Worm (Caenorhabditis elegans) whole organism, mixed stage, embryonic: ENCODE measurements around the gene rocf-1.

Source experiments
- M03D4.4 ChIP-seq: sonication (generic microtip); optimal IDR thresholded peaks from 2 replicates; lab custom pipeline; 2017; ENCODE audit warnings: mild to moderate bottlenecking, missing genetic modification characterization, missing compliant biosample characterization
- bed-3 ChIP-seq: fragments of 200-800 bp; sonication (Bioruptor generic); optimal IDR thresholded peaks from 3 replicates; lab custom pipeline; 2018; ENCODE audit warnings: mild to moderate bottlenecking, missing genetic modification characterization, moderate library complexity, missing compliant biosample characterization
- blmp-1 ChIP-seq: fragments of 150-350 bp; optimal IDR thresholded peaks from 2 replicates; lab custom pipeline; 2014; ENCODE audit warnings: missing biosample characterization, missing genetic modification characterization
- ceh-39 ChIP-seq: fragments of 150-350 bp; optimal IDR thresholded peaks from 2 replicates; lab custom pipeline; 2014; ENCODE audit warnings: missing biosample characterization, missing genetic modification characterization
- ceh-43 ChIP-seq: fragments of 200-800 bp; sonication (Bioruptor generic); optimal IDR thresholded peaks from 2 replicates; lab custom pipeline; 2018; ENCODE audit warnings: mild to moderate bottlenecking, missing genetic modification characterization, moderate library complexity, missing compliant biosample characterization
- ceh-83 ChIP-seq: fragments of 200-800 bp; sonication (Bioruptor generic); optimal IDR thresholded peaks from 2 replicates; lab custom pipeline; 2018; ENCODE audit warnings: mild to moderate bottlenecking, missing genetic modification characterization, missing compliant biosample characterization
- ces-1 ChIP-seq: fragments of 150-350 bp; optimal IDR thresholded peaks from 2 replicates; lab custom pipeline; 2014; ENCODE audit warnings: missing biosample characterization, missing genetic modification reagents, missing genetic modification characterization
- cnd-1 ChIP-seq: fragments of 200-800 bp; sonication (Bioruptor generic); optimal IDR thresholded peaks from 2 replicates; lab custom pipeline; 2018; ENCODE audit warnings: mild to moderate bottlenecking, missing genetic modification characterization, missing compliant biosample characterization
- drap-1 ChIP-seq: fragments of 200-800 bp; sonication (Bioruptor generic); optimal IDR thresholded peaks from 3 replicates; lab custom pipeline; 2018; ENCODE audit warnings: mild to moderate bottlenecking, missing genetic modification characterization, missing compliant biosample characterization
- elt-1 ChIP-seq: sonication (generic microtip); optimal IDR thresholded peaks from 2 replicates; lab custom pipeline; 2017; ENCODE audit warnings: missing genetic modification characterization, mild to moderate bottlenecking, missing compliant biosample characterization, antibody characterized with exemption, moderate library complexity, borderline replicate concordance; ENCODE audit not compliant: insufficient read depth
- elt-3 ChIP-seq: fragments of 150-350 bp; optimal IDR thresholded peaks from 2 replicates; lab custom pipeline; 2014; ENCODE audit warnings: missing biosample characterization, missing genetic modification characterization
- flh-1 ChIP-seq: fragments of 200-800 bp; sonication (Bioruptor generic); optimal IDR thresholded peaks from 2 replicates; lab custom pipeline; 2018; ENCODE audit warnings: mild to moderate bottlenecking, missing genetic modification characterization, moderate library complexity, missing compliant biosample characterization
- ham-2 ChIP-seq: fragments of 200-800 bp; sonication (Bioruptor generic); optimal IDR thresholded peaks from 2 replicates; lab custom pipeline; 2018; ENCODE audit warnings: mild to moderate bottlenecking, missing genetic modification characterization, missing compliant biosample characterization
- lin-13 ChIP-seq: fragments of 150-350 bp; optimal IDR thresholded peaks from 2 replicates; lab custom pipeline; 2014; ENCODE audit warnings: missing biosample characterization, missing genetic modification characterization
- lin-32 ChIP-seq: fragments of 200-800 bp; sonication (Bioruptor generic); optimal IDR thresholded peaks from 2 replicates; lab custom pipeline; 2018; ENCODE audit warnings: mild to moderate bottlenecking, missing genetic modification characterization, missing compliant biosample characterization
- lsy-2 ChIP-seq: fragments of 150-350 bp; optimal IDR thresholded peaks from 2 replicates; lab custom pipeline; 2014; ENCODE audit warnings: missing biosample characterization, missing genetic modification characterization
- mab-5 ChIP-seq: fragments of 150-350 bp; optimal IDR thresholded peaks from 2 replicates; lab custom pipeline; 2014; ENCODE audit warnings: missing biosample characterization, missing genetic modification characterization
- mep-1 ChIP-seq: fragments of 150-350 bp; optimal IDR thresholded peaks from 2 replicates; lab custom pipeline; 2017; ENCODE audit warnings: missing biosample characterization, missing genetic modification reagents, missing genetic modification characterization, inconsistent platforms
- mls-2 ChIP-seq: sonication (generic microtip); optimal IDR thresholded peaks from 2 replicates; lab custom pipeline; 2016; ENCODE audit warnings: mild to moderate bottlenecking, missing genetic modification characterization, moderate library complexity, missing compliant biosample characterization
- nhr-12 ChIP-seq: fragments of 150-350 bp; optimal IDR thresholded peaks from 2 replicates; lab custom pipeline; 2014; ENCODE audit warnings: missing biosample characterization, missing genetic modification characterization
- nhr-237 ChIP-seq: fragments of 150-350 bp; optimal IDR thresholded peaks from 2 replicates; lab custom pipeline; 2014; ENCODE audit warnings: missing biosample characterization, missing genetic modification characterization
- nhr-28 ChIP-seq: fragments of 150-350 bp; optimal IDR thresholded peaks from 2 replicates; lab custom pipeline; 2014; ENCODE audit warnings: missing biosample characterization, missing genetic modification characterization
- nhr-76 ChIP-seq: sonication (generic microtip); optimal IDR thresholded peaks from 2 replicates; lab custom pipeline; 2017; ENCODE audit warnings: missing biosample characterization, missing genetic modification characterization
- pha-4 ChIP-seq: fragments of 150-350 bp; optimal IDR thresholded peaks from 2 replicates; lab custom pipeline; 2018; ENCODE audit warnings: missing biosample characterization, missing genetic modification reagents, missing genetic modification characterization
- sem-2 ChIP-seq: fragments of 200-800 bp; sonication (Bioruptor generic); optimal IDR thresholded peaks from 2 replicates; lab custom pipeline; 2018; ENCODE audit warnings: mild to moderate bottlenecking, missing genetic modification characterization, missing compliant biosample characterization
- snpc-4 ChIP-seq: fragments of 150-350 bp; optimal IDR thresholded peaks from 2 replicates; lab custom pipeline; 2014; ENCODE audit warnings: missing biosample characterization, missing genetic modification characterization
- sptf-1 ChIP-seq: sonication (generic microtip); optimal IDR thresholded peaks from 2 replicates; lab custom pipeline; 2017; ENCODE audit warnings: mild to moderate bottlenecking, missing genetic modification characterization, moderate library complexity, missing compliant biosample characterization
- tbx-8 ChIP-seq: fragments of 200-800 bp; sonication (Bioruptor generic); optimal IDR thresholded peaks from 2 replicates; lab custom pipeline; 2018; ENCODE audit warnings: mild to moderate bottlenecking, missing genetic modification characterization, moderate library complexity, missing compliant biosample characterization
- unc-120 ChIP-seq: sonication (generic microtip); optimal IDR thresholded peaks from 2 replicates; lab custom pipeline; 2017; ENCODE audit warnings: missing genetic modification characterization, missing compliant biosample characterization; ENCODE audit not compliant: poor library complexity, severe bottlenecking
- unc-39 ChIP-seq: fragments of 150-350 bp; optimal IDR thresholded peaks from 2 replicates; lab custom pipeline; 2014; ENCODE audit warnings: missing biosample characterization, missing genetic modification characterization
- unc-62 ChIP-seq: fragments of 150-350 bp; optimal IDR thresholded peaks from 2 replicates; lab custom pipeline; 2014; ENCODE audit warnings: missing biosample characterization, missing genetic modification reagents, missing genetic modification characterization
- zip-8 ChIP-seq: fragments of 150-350 bp; optimal IDR thresholded peaks from 2 replicates; lab custom pipeline; 2014; ENCODE audit warnings: missing biosample characterization, missing genetic modification characterization
- ztf-11 ChIP-seq: fragments of 150-350 bp; optimal IDR thresholded peaks from 2 replicates; lab custom pipeline; 2014; ENCODE audit warnings: missing biosample characterization, missing genetic modification characterization

Gene rocf-1

ce11 chrV:15479107-15479506 lies 14.8 kb upstream of the rocf-1 start:
- TF ChIP-seq ces-1 (GFP tag; lab: Kevin White, UChicago) (no peak), lsy-2 (tag; lab: Kevin White, UChicago) (no peak), elt-3 (tag; lab: Kevin White, UChicago) (no peak), ceh-39 (tag; lab: Kevin White, UChicago) (no peak), cnd-1 (no peak), mab-5 (tag; lab: Kevin White, UChicago) (no peak), nhr-76 (tag; lab: Kevin White, UChicago) (no peak), blmp-1 (tag; lab: Kevin White, UChicago) (no peak), M03D4.4 (no peak)

- no peak for TF ChIP-seq drap-1 (GFP tag; lab: Kevin White, UChicago)
- no peak for TF ChIP-seq nhr-76 (tag; lab: Kevin White, UChicago)
- TF ChIP-seq snpc-4 (tag; lab: Kevin White, UChicago): no peak
- TF ChIP-seq mls-2 (tag; lab: Kevin White, UChicago): no peak
- no peak for TF ChIP-seq unc-39 (tag; lab: Kevin White, UChicago)
- TF ChIP-seq unc-62: no peak
- no peak for TF ChIP-seq blmp-1 (tag; lab: Kevin White, UChicago)
- TF ChIP-seq ceh-39 (tag; lab: Kevin White, UChicago): no peak
- no peak for TF ChIP-seq pha-4
- TF ChIP-seq ztf-11 (tag; lab: Kevin White, UChicago): no peak
- TF ChIP-seq cnd-1: no peak
- no peak for TF ChIP-seq elt-3 (tag; lab: Kevin White, UChicago)
- no peak for TF ChIP-seq nhr-12
- no peak for TF ChIP-seq lin-13
- no peak for TF ChIP-seq tbx-8
- TF ChIP-seq sem-2 (GFP tag; lab: Kevin White, UChicago): no peak
- TF ChIP-seq zip-8: no peak
- no peak for TF ChIP-seq ceh-83 (GFP tag; lab: Kevin White, UChicago)
- TF ChIP-seq, all 35 proteins: peak for 0
These were observed 14.3 kb upstream of the rocf-1 start, which contains the start of gene C06B8.2 for ce11 chrV:15478597-15478996. Gene C06B8.2, minus strand, starts transcription at chrV:15478749.

ce11 chrV:15471029-15471428 lies 6.7 kb upstream of the rocf-1 start, which contains the start of gene dpf-1:
Gene dpf-1, plus strand, starts transcription at chrV:15471329.
- TF ChIP-seq lin-32 (GFP tag; lab: Kevin White, UChicago): no peak
- no peak for TF ChIP-seq ces-1 (GFP tag; lab: Kevin White, UChicago)
- TF ChIP-seq mep-1 (tag; lab: Kevin White, UChicago): no peak
- TF ChIP-seq nhr-28 (tag; lab: Kevin White, UChicago): no peak
- no peak for TF ChIP-seq unc-39 (tag; lab: Kevin White, UChicago)
- no peak for TF ChIP-seq nhr-12
- TF ChIP-seq flh-1 (GFP tag; lab: Kevin White, UChicago): no peak
- no peak for TF ChIP-seq bed-3 (GFP tag; lab: Kevin White, UChicago)
- no peak for TF ChIP-seq nhr-237 (tag; lab: Kevin White, UChicago)
- TF ChIP-seq drap-1 (GFP tag; lab: Kevin White, UChicago): no peak
- TF ChIP-seq sem-2 (GFP tag; lab: Kevin White, UChicago): no peak
- TF ChIP-seq, all 35 proteins: peak for 0

- no peak for TF ChIP-seq sptf-1
- TF ChIP-seq snpc-4 (tag; lab: Kevin White, UChicago): no peak
- no peak for TF ChIP-seq flh-1 (GFP tag; lab: Kevin White, UChicago)
- no peak for TF ChIP-seq blmp-1 (tag; lab: Kevin White, UChicago)
- no peak for TF ChIP-seq unc-39 (tag; lab: Kevin White, UChicago)
- TF ChIP-seq unc-120 (tag; lab: Kevin White, UChicago): no peak
- TF ChIP-seq ham-2 (GFP tag; lab: Kevin White, UChicago): no peak
- TF ChIP-seq unc-62: no peak
- no peak for TF ChIP-seq mls-2 (tag; lab: Kevin White, UChicago)
- TF ChIP-seq elt-1 (tag; lab: Kevin White, UChicago): no peak
- TF ChIP-seq drap-1 (GFP tag; lab: Kevin White, UChicago): no peak
- no peak for TF ChIP-seq ceh-43 (GFP tag; lab: Kevin White, UChicago)
- TF ChIP-seq ceh-39 (tag; lab: Kevin White, UChicago): no peak
These were observed 2.4 kb upstream of the rocf-1 start for ce11 chrV:15466719-15467118.
